Worm (Caenorhabditis elegans): Measurements from ENCODE around the gene dolk-1.

dolk-1 gene

ce11 chrIII:11908660-11909059 lies 24.8 kb downstream of the dolk-1 start, which contains the start of gene fbxb-24:
Gene fbxb-24 (plus strand): TSS chrIII:11908960.
- no peak for TF ChIP-seq ceh-39 (tag; optimal IDR thresholded peaks at IDR 0.05)
- TF ChIP-seq mab-5 (tag; optimal IDR thresholded peaks at IDR 0.05), result no peak
- no peak for TF ChIP-seq elt-1 (tag; optimal IDR thresholded peaks at IDR 0.05; ENCODE audit: borderline replicate concordance, insufficient read depth)
- no peak for TF ChIP-seq unc-120 (tag; optimal IDR thresholded peaks at IDR 0.05; ENCODE audit: poor library complexity, severe bottlenecking)
- no peak for TF ChIP-seq M03D4.4 (tag; optimal IDR thresholded peaks at IDR 0.05)
- TF ChIP-seq ceh-43 (GFP tag; optimal IDR thresholded peaks at IDR 0.05), result no peak
- TF ChIP-seq ztf-11 (tag; optimal IDR thresholded peaks at IDR 0.05), result no peak
- TF ChIP-seq nhr-28 (tag; optimal IDR thresholded peaks at IDR 0.05), result no peak
- no peak for TF ChIP-seq ham-2 (GFP tag; optimal IDR thresholded peaks at IDR 0.05)
- TF ChIP-seq unc-39 (tag; optimal IDR thresholded peaks at IDR 0.05), result no peak
- TF ChIP-seq sptf-1 (tag; optimal IDR thresholded peaks at IDR 0.05), result no peak
- no peak for TF ChIP-seq nhr-76 (tag; optimal IDR thresholded peaks at IDR 0.05)
- no peak for TF ChIP-seq drap-1 (GFP tag; optimal IDR thresholded peaks at IDR 0.05)
- no peak for TF ChIP-seq elt-3 (tag; optimal IDR thresholded peaks at IDR 0.05)
- TF ChIP-seq nhr-237 (tag; optimal IDR thresholded peaks at IDR 0.05), result no peak
- TF ChIP-seq flh-1 (GFP tag; optimal IDR thresholded peaks at IDR 0.05), result no peak
- no peak for TF ChIP-seq mep-1 (tag; optimal IDR thresholded peaks at IDR 0.05)

- TF ChIP-seq tbx-8 (GFP tag; optimal IDR thresholded peaks at IDR 0.05) (no peak), sem-2 (GFP tag; optimal IDR thresholded peaks at IDR 0.05) (no peak), bed-3 (GFP tag; optimal IDR thresholded peaks at IDR 0.05) (no peak), flh-1 (GFP tag; optimal IDR thresholded peaks at IDR 0.05) (no peak), drap-1 (GFP tag; optimal IDR thresholded peaks at IDR 0.05) (no peak), mep-1 (tag; optimal IDR thresholded peaks at IDR 0.05) (no peak), blmp-1 (tag; optimal IDR thresholded peaks at IDR 0.05) (no peak), ztf-11 (tag; optimal IDR thresholded peaks at IDR 0.05) (no peak), nhr-76 (tag; optimal IDR thresholded peaks at IDR 0.05) (no peak), ces-1 (GFP tag; optimal IDR thresholded peaks at IDR 0.05) (no peak), nhr-28 (tag; optimal IDR thresholded peaks at IDR 0.05) (no peak), unc-120 (tag; optimal IDR thresholded peaks at IDR 0.05; ENCODE audit: poor library complexity, severe bottlenecking) (no peak)
Observed at ce11 chrIII:11907177-11907576, 26.3 kb downstream of the dolk-1 start, which contains the start of gene sdz-33. Gene sdz-33 (plus strand): TSS chrIII:11907477.

- TF ChIP-seq nhr-2 (tag; optimal IDR thresholded peaks at IDR 0.05) (no peak), lin-13 (tag; optimal IDR thresholded peaks at IDR 0.05) (no peak), nhr-76 (tag; optimal IDR thresholded peaks at IDR 0.05) (no peak), nhr-237 (tag; optimal IDR thresholded peaks at IDR 0.05) (no peak), tbx-8 (GFP tag; optimal IDR thresholded peaks at IDR 0.05) (no peak), mep-1 (tag; optimal IDR thresholded peaks at IDR 0.05) (no peak), drap-1 (GFP tag; optimal IDR thresholded peaks at IDR 0.05) (no peak)
Observed at ce11 chrIII:11902782-11903181, 30.7 kb downstream of the dolk-1 start.

ce11 chrIII:11900022-11900421 lies 33.4 kb downstream of the dolk-1 start:
- no peak for TF ChIP-seq lin-32 (GFP tag; optimal IDR thresholded peaks at IDR 0.05)
- no peak for TF ChIP-seq lin-13 (tag; optimal IDR thresholded peaks at IDR 0.05)
- TF ChIP-seq nhr-237 (tag; optimal IDR thresholded peaks at IDR 0.05), result no peak
- TF ChIP-seq mls-2 (tag; optimal IDR thresholded peaks at IDR 0.05), result no peak

- TF ChIP-seq nhr-2 (tag; optimal IDR thresholded peaks at IDR 0.05), result no peak
- no peak for TF ChIP-seq ham-2 (GFP tag; optimal IDR thresholded peaks at IDR 0.05)
- TF ChIP-seq nhr-237 (tag; optimal IDR thresholded peaks at IDR 0.05), result no peak
- no peak for TF ChIP-seq cnd-1 (tag; optimal IDR thresholded peaks at IDR 0.05)
- TF ChIP-seq lsy-2 (tag; optimal IDR thresholded peaks at IDR 0.05), result no peak
- no peak for TF ChIP-seq M03D4.4 (tag; optimal IDR thresholded peaks at IDR 0.05)
- TF ChIP-seq bed-3 (GFP tag; optimal IDR thresholded peaks at IDR 0.05), result no peak
- no peak for TF ChIP-seq ceh-39 (tag; optimal IDR thresholded peaks at IDR 0.05)
- no peak for TF ChIP-seq drap-1 (GFP tag; optimal IDR thresholded peaks at IDR 0.05)
- no peak for TF ChIP-seq unc-120 (tag; optimal IDR thresholded peaks at IDR 0.05; ENCODE audit: poor library complexity, severe bottlenecking)
- TF ChIP-seq pha-4 (tag; optimal IDR thresholded peaks at IDR 0.05), result no peak
- TF ChIP-seq sem-2 (GFP tag; optimal IDR thresholded peaks at IDR 0.05), result no peak
- no peak for TF ChIP-seq elt-1 (tag; optimal IDR thresholded peaks at IDR 0.05; ENCODE audit: borderline replicate concordance, insufficient read depth)
- no peak for TF ChIP-seq mls-2 (tag; optimal IDR thresholded peaks at IDR 0.05)
- TF ChIP-seq hlh-1 (tag; optimal IDR thresholded peaks at IDR 0.05), result no peak
- TF ChIP-seq ces-1 (GFP tag; optimal IDR thresholded peaks at IDR 0.05), result no peak
Observed at ce11 chrIII:11898169-11898568, 35.3 kb downstream of the dolk-1 start, which contains the start of gene tsen-2. Gene tsen-2 (minus strand): TSS chrIII:11898269.
